Worm (Caenorhabditis elegans) whole organism, L4 larva: ENCODE data around the gene srbc-23.

Source experiments
- lin-15B ChIP-seq: fragments of 150-350 bp; sonication (generic microtip); optimal IDR thresholded peaks from 3 replicates; lab custom pipeline; 2014; ENCODE audit warnings: missing biosample characterization, missing genetic modification characterization
- mep-1 ChIP-seq: fragments of 150-350 bp; sonication (generic microtip); optimal IDR thresholded peaks from 3 replicates; lab custom pipeline; 2014; ENCODE audit warnings: missing biosample characterization, missing genetic modification characterization
- mes-2 ChIP-seq: sonication (generic microtip); optimal IDR thresholded peaks from 2 replicates; lab custom pipeline; 2016; ENCODE audit warnings: missing genotype, mild to moderate bottlenecking, missing genetic modification characterization, missing compliant biosample characterization; ENCODE audit not compliant: poor library complexity, severe bottlenecking
- nhr-10 ChIP-seq: fragments of 150-350 bp; optimal IDR thresholded peaks from 2 replicates; lab custom pipeline; 2014; ENCODE audit warnings: missing biosample characterization, missing genetic modification characterization
- pha-4 ChIP-seq, 2 experiments: fragments of 150-350 bp in 1 of 2; fragments of 200-800 bp in 1 of 2; sonication (Bioruptor generic) in 1 of 2; IDR thresholded peaks in 1 of 2; optimal IDR thresholded peaks in 1 of 2; 2 replicates each; pipeline versions ENCODE4 v1.3.6 to Lab custom; 2014 to 2022; ENCODE audit warnings: missing genetic modification characterization in 2 of 2, missing genetic modification reagents in 2 of 2, missing biosample characterization in 1 of 2, missing compliant biosample characterization in 1 of 2
- unc-39 ChIP-seq: sonication (generic microtip); optimal IDR thresholded peaks from 2 replicates; lab custom pipeline; 2017; ENCODE audit warnings: missing biosample characterization, missing genetic modification characterization

- no peak for TF ChIP-seq pha-4 (GFP tag; IDR thresholded peaks at IDR 0.05; lab: Robert Waterston, UW)
- no peak for TF ChIP-seq pha-4 (tag; optimal IDR thresholded peaks at IDR 0.05; lab: Kevin White, UChicago)
- no peak for TF ChIP-seq mep-1 (tag; lab: Kevin White, UChicago)
- no peak for TF ChIP-seq unc-39
- TF ChIP-seq nhr-10 (tag; lab: Kevin White, UChicago), result no peak
- no peak for TF ChIP-seq mes-2
- no peak for TF ChIP-seq lin-15B (tag; lab: Kevin White, UChicago)
Observed at ce11 chrV:2146044-2146443, 7.3 kb upstream of the srbc-23 start, which contains the start of gene str-52.
